Worm (Caenorhabditis elegans) whole organism, young adult: ENCODE measurements around the gene cdf-1.

Experiments
- F10E7.11 ChIP-seq: sonication (generic microtip); optimal IDR thresholded peaks from 2 replicates; lab custom pipeline; 2017; ENCODE audit warnings: mild to moderate bottlenecking, missing genetic modification characterization, moderate library complexity, missing compliant biosample characterization
- F39B2.1 ChIP-seq: fragments of 200-800 bp; sonication (Bioruptor generic); IDR thresholded peaks from 2 replicates; pipeline ENCODE4 v1.3.6; 2022; ENCODE audit warnings: missing genetic modification reagents, missing genetic modification characterization, missing compliant biosample characterization
- K11D2.4 ChIP-seq: fragments of 200-800 bp; sonication (Bioruptor generic); IDR thresholded peaks from 2 replicates; pipeline ENCODE4 v1.3.6; 2022; ENCODE audit warnings: missing genetic modification reagents, missing genetic modification characterization, missing compliant biosample characterization
- Y79H2A.3 ChIP-seq: fragments of 200-800 bp; sonication (Bioruptor generic); conservative IDR thresholded peaks from 2 replicates; pipeline ENCODE4 v1.3.6; 2022; ENCODE audit warnings: missing genetic modification reagents, missing genetic modification characterization, missing compliant biosample characterization
- chd-7 ChIP-seq: sonication (generic microtip); optimal IDR thresholded peaks from 2 replicates; lab custom pipeline; 2016; ENCODE audit warnings: mild to moderate bottlenecking, missing genetic modification characterization, moderate library complexity, missing compliant biosample characterization
- egl-18 ChIP-seq: fragments of 200-800 bp; sonication (Bioruptor generic); IDR thresholded peaks from 2 replicates; pipeline ENCODE4 v1.3.6; 2022; ENCODE audit warnings: missing genetic modification reagents, missing genetic modification characterization, missing compliant biosample characterization
- ets-4 ChIP-seq: fragments of 200-800 bp; sonication (Bioruptor generic); optimal IDR thresholded peaks from 2 replicates; lab custom pipeline; 2018; ENCODE audit warnings: mild to moderate bottlenecking, missing genetic modification characterization, missing compliant biosample characterization
- lir-1 ChIP-seq: fragments of 200-800 bp; sonication (Bioruptor generic); conservative IDR thresholded peaks from 2 replicates; pipeline ENCODE4 v1.3.6; 2022; ENCODE audit warnings: missing genetic modification reagents, missing genetic modification characterization, missing compliant biosample characterization
- nfya-1 ChIP-seq: sonication (generic microtip); optimal IDR thresholded peaks from 2 replicates; lab custom pipeline; 2017; ENCODE audit warnings: antibody characterized with exemption, missing compliant biosample characterization, missing genetic modification characterization, borderline replicate concordance; ENCODE audit not compliant: insufficient read depth
- pbrm-1 ChIP-seq: fragments of 200-800 bp; sonication (Bioruptor generic); IDR thresholded peaks from 2 replicates; pipeline ENCODE4 v1.3.6; 2022; ENCODE audit warnings: missing genetic modification reagents, missing genetic modification characterization, missing compliant biosample characterization
- rec-8 ChIP-seq, 2 experiments: sonication (generic microtip); optimal IDR thresholded peaks; 2 replicates each; lab custom pipeline; 2016; ENCODE audit warnings: mild to moderate bottlenecking in 2 of 2, missing genetic modification characterization in 2 of 2, missing genetic modification reagents in 2 of 2, missing genotype in 2 of 2, missing biosample characterization in 1 of 2, missing compliant biosample characterization in 1 of 2, moderate library complexity in 1 of 2
- snpc-3.4 ChIP-seq: sonication (generic microtip); optimal IDR thresholded peaks from 2 replicates; lab custom pipeline; 2017; ENCODE audit warnings: missing genetic modification characterization, mild to moderate bottlenecking, missing compliant biosample characterization, antibody characterized with exemption, moderate library complexity, missing genotype, missing genetic modification reagents
- somi-1 ChIP-seq: fragments of 200-800 bp; sonication (Bioruptor generic); optimal IDR thresholded peaks from 2 replicates; lab custom pipeline; 2018; ENCODE audit warnings: mild to moderate bottlenecking, missing genetic modification characterization, missing compliant biosample characterization
- unc-62 ChIP-seq: fragments of 150-350 bp; optimal IDR thresholded peaks from 2 replicates; lab custom pipeline; 2014; ENCODE audit warnings: missing biosample characterization, missing genetic modification reagents, missing genetic modification characterization

DNA sequence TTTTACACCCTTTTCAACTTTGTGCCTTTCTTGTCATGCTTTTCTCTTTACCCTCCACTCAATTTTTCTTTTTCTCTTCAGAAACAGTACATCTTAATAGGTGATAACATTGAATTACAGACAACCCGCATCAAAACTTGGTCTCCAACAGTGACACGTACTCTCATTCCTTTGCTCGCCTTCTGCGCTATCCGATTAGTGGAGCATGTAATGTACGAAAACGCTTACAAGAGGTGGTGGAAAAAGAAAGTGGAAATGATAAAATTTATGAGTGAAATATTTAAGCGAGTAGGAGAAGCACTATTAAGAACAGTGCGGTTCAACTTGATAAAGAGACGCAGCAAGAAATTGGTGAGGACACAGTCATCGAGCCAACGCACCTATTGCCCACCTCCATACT, 48.4 kb downstream of the cdf-1 start, which contains the start of gene pept-1:
- TF ChIP-seq chd-7 (tag; lab: Kevin White, UChicago) (no peak), K11D2.4 (GFP tag; lab: Robert Waterston, UW) (no peak), egl-18 (no peak), lir-1 (GFP tag; lab: Robert Waterston, UW) (no peak), unc-62 (no peak), somi-1 (GFP tag; lab: Kevin White, UChicago) (no peak), rec-8 (tag; optimal IDR thresholded peaks at IDR 0.05; lab: Kevin White, UChicago) (no peak), F39B2.1 (GFP tag; lab: Robert Waterston, UW) (no peak), F10E7.11 (tag; lab: Kevin White, UChicago) (no peak), snpc-3.4 (tag; lab: Kevin White, UChicago) (no peak), pbrm-1 (no peak), nfya-1 (no peak), ets-4 (GFP tag; lab: Kevin White, UChicago) (peak; percentile 87), Y79H2A.3 (GFP tag; lab: Robert Waterston, UW) (no peak)
